Worm (Caenorhabditis elegans) whole organism, L2 larva: ENCODE data around the gene ZK669.2.

Experiments
- ama-1 ChIP-seq: fragments of 150-350 bp; optimal IDR thresholded peaks from 2 replicates; lab custom pipeline; 2018; ENCODE audit warnings: inconsistent platforms
- blmp-1 ChIP-seq: sonication (generic microtip); optimal IDR thresholded peaks from 2 replicates; lab custom pipeline; 2017; ENCODE audit warnings: missing genetic modification characterization, mild to moderate bottlenecking, missing compliant biosample characterization, antibody characterized with exemption, moderate library complexity; ENCODE audit not compliant: insufficient read depth
- egl-27 ChIP-seq: sonication (generic microtip); optimal IDR thresholded peaks from 3 replicates; lab custom pipeline; 2017; ENCODE audit warnings: missing biosample characterization, missing genetic modification reagents, missing genetic modification characterization
- elt-1 ChIP-seq: fragments of 150-350 bp; optimal IDR thresholded peaks from 2 replicates; lab custom pipeline; 2014; ENCODE audit warnings: missing biosample characterization, missing genetic modification characterization
- fos-1 ChIP-seq: fragments of 150-350 bp; optimal IDR thresholded peaks from 2 replicates; lab custom pipeline; 2014; ENCODE audit warnings: missing biosample characterization, missing genetic modification characterization
- lin-13 ChIP-seq: fragments of 150-350 bp; optimal IDR thresholded peaks from 2 replicates; lab custom pipeline; 2014; ENCODE audit warnings: missing biosample characterization, missing genetic modification reagents, missing genetic modification characterization
- mbf-1 ChIP-seq: sonication (generic microtip); optimal IDR thresholded peaks from 2 replicates; lab custom pipeline; 2017; ENCODE audit warnings: missing biosample characterization, missing genetic modification characterization
- nhr-11 ChIP-seq: fragments of 150-350 bp; optimal IDR thresholded peaks from 2 replicates; lab custom pipeline; 2014; ENCODE audit warnings: missing biosample characterization, missing genetic modification characterization

- TF ChIP-seq lin-13 (GFP tag; lab: Kevin White, UChicago) (peak; percentile 17), mbf-1 (tag; lab: Kevin White, UChicago) (no peak), ama-1 (lab: Kevin White, UChicago) (peak; percentile 41), egl-27 (tag; lab: Kevin White, UChicago) (no peak), nhr-11 (tag; lab: Kevin White, UChicago) (no peak), fos-1 (tag; lab: Kevin White, UChicago) (peak; percentile 58), blmp-1 (tag; lab: Kevin White, UChicago) (no peak), elt-1 (tag; lab: Kevin White, UChicago) (no peak)
These were observed 50.7 kb downstream of the ZK669.2 start for ce11 chrII:7887295-7887694.
